Fruit fly (Drosophila melanogaster) whole organism, embryonic: Measurements from ENCODE around the gene CG17010.

Source experiments
- Ada2b ChIP-seq: fragments of 200-800 bp; sonication (Bioruptor generic); IDR thresholded peaks from 2 replicates; pipeline ENCODE4 v1.3.6; 2022; ENCODE audit warnings: missing biosample characterization, missing genetic modification characterization
- CG10209 ChIP-seq: fragments of 200-800 bp; sonication (Bioruptor generic); optimal IDR thresholded peaks from 3 replicates; lab custom pipeline; 2017; ENCODE audit warnings: missing biosample characterization, mild to moderate bottlenecking, missing genetic modification characterization, missing genetic modification reagents
- CG10979 ChIP-seq: fragments of 200-800 bp; sonication (Bioruptor generic); optimal IDR thresholded peaks from 2 replicates; lab custom pipeline; 2018; ENCODE audit warnings: missing biosample characterization, mild to moderate bottlenecking, missing genetic modification characterization, moderate library complexity
- CG12299 ChIP-seq: fragments of 200-800 bp; sonication (Bioruptor generic); optimal IDR thresholded peaks from 2 replicates; lab custom pipeline; 2018; ENCODE audit warnings: missing biosample characterization, mild to moderate bottlenecking, missing genetic modification characterization
- CG13424 ChIP-seq: fragments of 200-800 bp; sonication (Bioruptor generic); optimal IDR thresholded peaks from 2 replicates; lab custom pipeline; 2019; ENCODE audit warnings: missing biosample characterization, mild to moderate bottlenecking, missing genetic modification characterization, moderate library complexity
- CG1603 ChIP-seq: fragments of 200-800 bp; sonication (Bioruptor generic); optimal IDR thresholded peaks from 2 replicates; lab custom pipeline; 2019; ENCODE audit warnings: missing biosample characterization, mild to moderate bottlenecking, missing genetic modification characterization, moderate library complexity
- CG1832 ChIP-seq: fragments of 200-800 bp; sonication (Bioruptor generic); optimal IDR thresholded peaks from 2 replicates; lab custom pipeline; 2017; ENCODE audit warnings: missing biosample characterization, mild to moderate bottlenecking, missing genetic modification characterization, inconsistent platforms
- CG18599 ChIP-seq: fragments of 200-800 bp; sonication (Bioruptor generic); optimal IDR thresholded peaks from 3 replicates; lab custom pipeline; 2017; ENCODE audit warnings: missing biosample characterization, missing genetic modification characterization, mild to moderate bottlenecking, moderate library complexity, missing genetic modification reagents
- CG2120 ChIP-seq: fragments of 200-800 bp; sonication (Bioruptor generic); optimal IDR thresholded peaks from 3 replicates; lab custom pipeline; 2016; ENCODE audit warnings: missing biosample characterization, missing genetic modification characterization
- CG2889 ChIP-seq: fragments of 200-800 bp; sonication (Bioruptor generic); IDR thresholded peaks from 3 replicates; pipeline ENCODE4 v1.3.6; 2022; ENCODE audit warnings: missing biosample characterization, missing genetic modification characterization
- CG33213 ChIP-seq: fragments of 200-800 bp; sonication (Bioruptor generic); optimal IDR thresholded peaks from 3 replicates; lab custom pipeline; 2016; ENCODE audit warnings: missing biosample characterization, missing genetic modification characterization
- CG3847 ChIP-seq: fragments of 200-800 bp; sonication (Bioruptor generic); IDR thresholded peaks from 2 replicates; pipeline ENCODE4 v1.3.6; 2022; ENCODE audit warnings: missing biosample characterization, missing genetic modification characterization
- CG6683 ChIP-seq: fragments of 200-800 bp; sonication (Bioruptor generic); optimal IDR thresholded peaks from 2 replicates; lab custom pipeline; 2017; ENCODE audit warnings: missing biosample characterization, mild to moderate bottlenecking, missing genetic modification characterization, missing genetic modification reagents
- CG7372 ChIP-seq: fragments of 200-800 bp; sonication (Bioruptor generic); IDR thresholded peaks from 2 replicates; pipeline ENCODE4 v1.3.6; 2022; ENCODE audit warnings: missing biosample characterization, missing genetic modification characterization
- CG8359 ChIP-seq: fragments of 200-800 bp; sonication (Bioruptor generic); optimal IDR thresholded peaks from 2 replicates; lab custom pipeline; 2017; ENCODE audit warnings: missing biosample characterization, mild to moderate bottlenecking, missing genetic modification characterization, borderline replicate concordance
- CG9876 ChIP-seq: fragments of 200-800 bp; sonication (Bioruptor generic); optimal IDR thresholded peaks from 2 replicates; lab custom pipeline; 2016; ENCODE audit warnings: missing biosample characterization, missing genetic modification characterization
- CHES-1-like ChIP-seq: fragments of 200-800 bp; sonication (Bioruptor generic); optimal IDR thresholded peaks from 2 replicates; lab custom pipeline; 2016; ENCODE audit warnings: missing biosample characterization, missing genetic modification characterization
- Dll ChIP-seq: fragments of 200-800 bp; sonication (Bioruptor generic); IDR thresholded peaks from 4 replicates; pipeline ENCODE4 v1.3.6; 2022; ENCODE audit warnings: missing biosample characterization, missing genetic modification characterization; ENCODE audit not compliant: partially characterized antibody
- Fer3 ChIP-seq: fragments of 200-800 bp; sonication (Bioruptor generic); optimal IDR thresholded peaks from 2 replicates; lab custom pipeline; 2018; ENCODE audit warnings: missing biosample characterization, mild to moderate bottlenecking, missing genetic modification characterization, moderate library complexity
- Hr51 ChIP-seq, 2 experiments: fragments of 200-800 bp; sonication (Bioruptor generic); optimal IDR thresholded peaks; 2 replicates in 1 of 2; 3 replicates in 1 of 2; lab custom pipeline; 2016 to 2018; ENCODE audit warnings: missing biosample characterization in 2 of 2, missing genetic modification characterization in 2 of 2, mild to moderate bottlenecking in 1 of 2, moderate library complexity in 1 of 2
- Kr ChIP-seq: fragments of 200-800 bp; sonication (Bioruptor generic); optimal IDR thresholded peaks from 2 replicates; lab custom pipeline; 2017; ENCODE audit warnings: missing biosample characterization, mild to moderate bottlenecking, missing genetic modification characterization
- Lpt ChIP-seq: fragments of >200 bp; optimal IDR thresholded peaks from 2 replicates; lab custom pipeline; 2018; ENCODE audit warnings: missing biosample characterization, missing genetic modification characterization
- Mrtf ChIP-seq: fragments of 200-800 bp; sonication (Bioruptor generic); IDR thresholded peaks from 3 replicates; pipeline ENCODE4 v1.3.6; 2022; ENCODE audit warnings: missing biosample characterization, missing genetic modification characterization
- Neu2 ChIP-seq: fragments of 200-800 bp; sonication (Bioruptor generic); optimal IDR thresholded peaks from 3 replicates; lab custom pipeline; 2016; ENCODE audit warnings: missing biosample characterization, missing genetic modification characterization, borderline replicate concordance
- Ptx1 ChIP-seq: fragments of 200-800 bp; sonication (Bioruptor generic); IDR thresholded peaks from 2 replicates; pipeline ENCODE4 v1.3.6; 2022; ENCODE audit warnings: missing biosample characterization, missing genetic modification characterization
- Sox102F ChIP-seq: fragments of 200-800 bp; sonication (Bioruptor generic); optimal IDR thresholded peaks from 2 replicates; lab custom pipeline; 2018; ENCODE audit warnings: missing biosample characterization, mild to moderate bottlenecking, missing genetic modification characterization, moderate library complexity
- bcd ChIP-seq: fragments of 200-800 bp; sonication (Bioruptor generic); optimal IDR thresholded peaks from 2 replicates; lab custom pipeline; 2017; ENCODE audit warnings: missing biosample characterization, mild to moderate bottlenecking, missing genetic modification characterization
- cwo ChIP-seq: fragments of 200-800 bp; sonication (Bioruptor generic); optimal IDR thresholded peaks from 3 replicates; lab custom pipeline; 2017; ENCODE audit warnings: missing biosample characterization, missing genetic modification characterization, mild to moderate bottlenecking, moderate library complexity, missing genetic modification reagents
- ems ChIP-seq: fragments of 200-800 bp; sonication (Bioruptor generic); optimal IDR thresholded peaks from 3 replicates; lab custom pipeline; 2016; ENCODE audit warnings: missing biosample characterization, missing genetic modification characterization
- en ChIP-seq: fragments of 200-800 bp; sonication (Bioruptor generic); optimal IDR thresholded peaks from 2 replicates; lab custom pipeline; 2016; ENCODE audit warnings: missing biosample characterization, missing genetic modification characterization
- fd3F ChIP-seq: fragments of 200-800 bp; sonication (Bioruptor generic); optimal IDR thresholded peaks from 2 replicates; lab custom pipeline; 2018; ENCODE audit warnings: missing biosample characterization, mild to moderate bottlenecking, missing genetic modification characterization, moderate library complexity
- fru ChIP-seq: fragments of >200 bp; optimal IDR thresholded peaks from 2 replicates; lab custom pipeline; 2017
- gem ChIP-seq: fragments of 200-800 bp; sonication (Bioruptor generic); optimal IDR thresholded peaks from 2 replicates; lab custom pipeline; 2019; ENCODE audit warnings: missing biosample characterization, mild to moderate bottlenecking, missing genetic modification characterization, moderate library complexity
- gsb-n ChIP-seq: fragments of 200-800 bp; sonication (Bioruptor generic); optimal IDR thresholded peaks from 3 replicates; lab custom pipeline; 2018; ENCODE audit warnings: missing biosample characterization, mild to moderate bottlenecking, missing genetic modification characterization
- ham ChIP-seq: fragments of 200-800 bp; sonication (Bioruptor generic); IDR thresholded peaks from 2 replicates; pipeline ENCODE4 v1.3.6; 2022; ENCODE audit warnings: missing biosample characterization, missing genetic modification characterization
- knrl ChIP-seq: fragments of 200-800 bp; sonication (Bioruptor generic); IDR thresholded peaks from 3 replicates; pipeline ENCODE4 v1.3.6; 2022; ENCODE audit warnings: missing biosample characterization, missing genetic modification characterization; ENCODE audit not compliant: partially characterized antibody
- lab ChIP-seq: fragments of 200-800 bp; sonication (Bioruptor generic); optimal IDR thresholded peaks from 3 replicates; lab custom pipeline; 2017; ENCODE audit warnings: missing biosample characterization, missing genetic modification characterization, mild to moderate bottlenecking, moderate library complexity, missing genetic modification reagents
- nau ChIP-seq: fragments of 200-800 bp; sonication (Bioruptor generic); optimal IDR thresholded peaks from 3 replicates; lab custom pipeline; 2017; ENCODE audit warnings: missing biosample characterization, mild to moderate bottlenecking, missing genetic modification characterization, missing genetic modification reagents
- oc ChIP-seq: fragments of 200-800 bp; sonication (Bioruptor generic); optimal IDR thresholded peaks from 2 replicates; lab custom pipeline; 2018; ENCODE audit warnings: missing biosample characterization, mild to moderate bottlenecking, missing genetic modification characterization, moderate library complexity
- onecut ChIP-seq: fragments of 200-800 bp; sonication (Bioruptor generic); IDR thresholded peaks from 2 replicates; pipeline ENCODE4 v1.3.6; 2022; ENCODE audit warnings: missing biosample characterization, missing genetic modification characterization
- pan ChIP-seq, 4 experiments: fragments of >200 bp in 3 of 4; fragments of 200-800 bp in 1 of 4; sonication (Bioruptor generic) in 1 of 4; optimal IDR thresholded peaks in 3 of 4; IDR thresholded peaks in 1 of 4; 2 replicates each; pipeline versions ENCODE4 v1.3.6 to Lab custom; 2017 to 2022; ENCODE audit warnings: missing biosample characterization in 2 of 4, missing genetic modification characterization in 2 of 4, mixed read lengths in 1 of 4
- pita ChIP-seq: fragments of 200-800 bp; sonication (Bioruptor generic); optimal IDR thresholded peaks from 2 replicates; lab custom pipeline; 2017; ENCODE audit warnings: missing biosample characterization, mild to moderate bottlenecking, missing genetic modification characterization
- ranshi ChIP-seq: fragments of 200-800 bp; sonication (Bioruptor generic); IDR thresholded peaks from 2 replicates; pipeline ENCODE4 v1.3.6; 2022; ENCODE audit warnings: missing biosample characterization, missing genetic modification characterization
- rib ChIP-seq: fragments of 200-800 bp; sonication (Bioruptor generic); IDR thresholded peaks from 2 replicates; pipeline ENCODE4 v1.3.6; 2022; ENCODE audit warnings: missing biosample characterization, missing genetic modification characterization
- sens ChIP-seq: fragments of 200-800 bp; sonication (Bioruptor generic); peaks from one replicate; lab custom pipeline; 2016; ENCODE audit warnings: missing biosample characterization, missing genetic modification characterization
- seq ChIP-seq: fragments of 200-800 bp; sonication (Bioruptor generic); IDR thresholded peaks from 2 replicates; pipeline ENCODE4 v1.3.6; 2022; ENCODE audit warnings: missing biosample characterization, missing genetic modification characterization
- tin ChIP-seq: fragments of 200-800 bp; sonication (Bioruptor generic); optimal IDR thresholded peaks from 3 replicates; lab custom pipeline; 2016; ENCODE audit warnings: missing biosample characterization, missing genetic modification characterization
- tll ChIP-seq, 2 experiments: fragments of 200-800 bp in 1 of 2; fragments of >200 bp in 1 of 2; sonication (Bioruptor generic) in 1 of 2; optimal IDR thresholded peaks; 2 replicates each; lab custom pipeline; 2017 to 2019; ENCODE audit warnings: missing biosample characterization in 2 of 2, missing genetic modification characterization in 2 of 2, mild to moderate bottlenecking in 1 of 2, moderate library complexity in 1 of 2
- vfl ChIP-seq: fragments of 200-800 bp; sonication (Bioruptor generic); optimal IDR thresholded peaks from 2 replicates; lab custom pipeline; 2016; ENCODE audit warnings: missing biosample characterization, missing genetic modification characterization
- yki ChIP-seq: fragments of >200 bp; optimal IDR thresholded peaks from 3 replicates; lab custom pipeline; 2018

CG17010 gene

DNA sequence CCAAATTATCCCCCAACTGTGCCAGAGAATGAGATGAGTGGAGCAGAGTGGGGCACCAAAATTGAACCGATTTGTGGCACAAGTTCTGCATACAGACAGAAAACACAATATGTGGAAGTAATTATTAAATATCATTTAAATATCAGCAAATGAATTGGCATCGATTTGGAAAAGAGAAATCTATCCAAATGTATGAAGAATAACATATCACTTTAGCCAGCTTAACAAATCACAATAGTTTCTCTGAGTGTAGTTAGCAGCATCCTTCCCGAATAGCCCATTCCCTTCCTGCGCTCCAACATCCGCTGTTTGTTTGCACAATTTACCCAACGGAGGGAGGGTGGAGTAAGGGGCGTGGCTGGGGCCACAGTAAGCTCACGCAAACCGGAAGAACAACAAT, 41.4 kb upstream of the CG17010 start (continued):
- TF ChIP-seq onecut (GFP tag; lab: Robert Waterston, UW), result 0 out of 2 replicates have a peak, but pooled peaks have one; percentile 12
- peak; percentile 48 for TF ChIP-seq CG18599
- TF ChIP-seq rib (GFP tag; lab: Robert Waterston, UW), result no peak
- TF ChIP-seq seq (GFP tag; lab: Robert Waterston, UW), result 0 out of 2 replicates have a peak, but pooled peaks have one; percentile 24
- no peak for TF ChIP-seq CG8359
- TF ChIP-seq CG10979, result no peak
- no peak for TF ChIP-seq Fer3 (tag; lab: Kevin White, UChicago)
- no peak for TF ChIP-seq CG2889
- TF ChIP-seq Ptx1 (GFP tag; lab: Robert Waterston, UW), result 0 out of 2 replicates have a peak, but pooled peaks have one; percentile 19
- no peak for TF ChIP-seq fd3F (GFP tag; lab: Kevin White, UChicago)
- TF ChIP-seq en, result no peak
- peak in 1 of 2 experiments; percentile 34 for TF ChIP-seq Hr51 (GFP tag; optimal IDR thresholded peaks at IDR 0.05; lab: Kevin White, UChicago)
- no peak for TF ChIP-seq vfl (GFP tag; lab: Kevin White, UChicago)
- TF ChIP-seq yki (lab: Kevin White, UChicago), result no peak
- no peak for TF ChIP-seq fru (lab: Kevin White, UChicago)
- no peak for TF ChIP-seq CG13424 (tag; lab: Kevin White, UChicago)
- TF ChIP-seq CHES-1-like (GFP tag; lab: Kevin White, UChicago), result no peak
- no peak for TF ChIP-seq tll (GFP tag; optimal IDR thresholded peaks at IDR 0.05; lab: Kevin White, UChicago)
- 0 out of 3 replicates have a peak, but pooled peaks have one; percentile 24 for TF ChIP-seq Mrtf (GFP tag; lab: Robert Waterston, UW)
- no peak for TF ChIP-seq ems
- no peak for TF ChIP-seq oc (tag; lab: Kevin White, UChicago)
- no peak for TF ChIP-seq gsb-n (tag; lab: Kevin White, UChicago)
- no peak for TF ChIP-seq CG33213 (GFP tag; lab: Kevin White, UChicago)
- peak; percentile 45 for TF ChIP-seq lab (GFP tag; lab: Kevin White, UChicago)
- TF ChIP-seq CG1832 (GFP tag; lab: Kevin White, UChicago), result no peak
- TF ChIP-seq ham (GFP tag; lab: Robert Waterston, UW), result no peak
- no peak for TF ChIP-seq CG7372 (GFP tag; lab: Robert Waterston, UW)
- no peak for TF ChIP-seq CG12299 (tag; lab: Kevin White, UChicago)
- no peak for TF ChIP-seq Neu2 (GFP tag; lab: Kevin White, UChicago)
- peak; percentile 33 for TF ChIP-seq CG2120
- no peak for TF ChIP-seq CG10209 (GFP tag; lab: Kevin White, UChicago)
- peak; percentile 33; the same call in 1 of the 2 replicates for TF ChIP-seq ranshi
- peak; percentile 1 for TF ChIP-seq tin (GFP tag; lab: Kevin White, UChicago)
- TF ChIP-seq Ada2b, result no peak
- TF ChIP-seq cwo (GFP tag; lab: Kevin White, UChicago), result peak; percentile 9
- TF ChIP-seq CG9876, result no peak
- TF ChIP-seq CG6683, result no peak
- TF ChIP-seq Kr (GFP tag; lab: Kevin White, UChicago), result no peak
- peak; percentile 40 for TF ChIP-seq gem (tag; lab: Kevin White, UChicago)
- TF ChIP-seq Sox102F (GFP tag; lab: Kevin White, UChicago), result peak; percentile 14
- peak; percentile 72 for TF ChIP-seq sens (GFP tag; lab: Kevin White, UChicago)
- TF ChIP-seq bcd (GFP tag; lab: Kevin White, UChicago), result no peak
- 0 out of 3 replicates have a peak, but pooled peaks have one; percentile 17 for TF ChIP-seq knrl (GFP tag; lab: Robert Waterston, UW)
- peak; percentile 22 for TF ChIP-seq CG1603 (tag; lab: Kevin White, UChicago)
- TF ChIP-seq Dll (GFP tag; lab: Robert Waterston, UW), result no peak
- no peak for TF ChIP-seq pan (optimal IDR thresholded peaks at IDR 0.05; lab: Kevin White, UChicago)
- peak in 1 of 2 experiments; percentile 10 for TF ChIP-seq pan (GFP tag; optimal IDR thresholded peaks at IDR 0.05 in 1 of 2, IDR thresholded peaks at IDR 0.05 in 1 of 2)
- no peak for TF ChIP-seq CG3847 (GFP tag; lab: Robert Waterston, UW)
- TF ChIP-seq nau (GFP tag; lab: Kevin White, UChicago), result no peak
- no peak for TF ChIP-seq pita (GFP tag; lab: Kevin White, UChicago)
- TF ChIP-seq Lpt (GFP tag; lab: Kevin White, UChicago), result no peak
